Worm (Caenorhabditis elegans) whole organism, L3 larva: Measurements from ENCODE around the gene M01H9.2.
A peak's percentile ranks its signal among the peaks of the same experiment; 100 is the strongest.

Experiments
- ama-1 ChIP-seq: fragments of 150-350 bp; optimal IDR thresholded peaks from 2 replicates; lab custom pipeline; 2018
- egl-5 ChIP-seq: fragments of 150-350 bp; optimal IDR thresholded peaks from 2 replicates; lab custom pipeline; 2017; ENCODE audit warnings: missing biosample characterization, missing genetic modification reagents, missing genetic modification characterization, inconsistent platforms
- fkh-2 ChIP-seq: fragments of 150-350 bp; optimal IDR thresholded peaks from 2 replicates; lab custom pipeline; 2014; ENCODE audit warnings: missing biosample characterization, missing genetic modification reagents, missing genetic modification characterization
- nfya-1 ChIP-seq: sonication (generic microtip); optimal IDR thresholded peaks from 2 replicates; lab custom pipeline; 2017; ENCODE audit warnings: missing genetic modification characterization, mild to moderate bottlenecking, missing compliant biosample characterization, antibody characterized with exemption, moderate library complexity; ENCODE audit not compliant: insufficient read depth
- nhr-28 ChIP-seq: fragments of 150-350 bp; optimal IDR thresholded peaks from 2 replicates; lab custom pipeline; 2014; ENCODE audit warnings: missing biosample characterization, missing genetic modification characterization
- pha-4 ChIP-seq: fragments of 150-350 bp; optimal IDR thresholded peaks from 2 replicates; lab custom pipeline; 2014; ENCODE audit warnings: missing biosample characterization, missing genetic modification reagents, missing genetic modification characterization
- skn-1 ChIP-seq: fragments of 150-350 bp; optimal IDR thresholded peaks from 2 replicates; lab custom pipeline; 2014; ENCODE audit warnings: missing biosample characterization, missing genetic modification characterization
- snpc-4 ChIP-seq: fragments of 150-350 bp; optimal IDR thresholded peaks from 2 replicates; lab custom pipeline; 2014; ENCODE audit warnings: missing biosample characterization, missing genetic modification characterization
- ztf-11 ChIP-seq: fragments of 150-350 bp; optimal IDR thresholded peaks from 2 replicates; lab custom pipeline; 2014; ENCODE audit warnings: missing biosample characterization, missing genetic modification characterization
- ztf-4 ChIP-seq: fragments of 150-350 bp; optimal IDR thresholded peaks from 2 replicates; lab custom pipeline; 2014; ENCODE audit warnings: missing biosample characterization, missing genetic modification characterization

- no peak for TF ChIP-seq egl-5 (tag; lab: Kevin White, UChicago)
- no peak for TF ChIP-seq nfya-1 (tag; lab: Kevin White, UChicago)
- no peak for TF ChIP-seq ztf-4 (tag; lab: Kevin White, UChicago)
- no peak for TF ChIP-seq skn-1 (tag; lab: Kevin White, UChicago)
- TF ChIP-seq nhr-28: no peak
- no peak for TF ChIP-seq ztf-11 (tag; lab: Kevin White, UChicago)
- peak; percentile 83 for TF ChIP-seq ama-1 (lab: Kevin White, UChicago)
- no peak for TF ChIP-seq fkh-2
- TF ChIP-seq pha-4 (tag; lab: Kevin White, UChicago): no peak
- no peak for TF ChIP-seq snpc-4
These were observed 10.7 kb upstream of the M01H9.2 start for ce11 chrIV:4473767-4474166.
